Worm (Caenorhabditis elegans): ENCODE measurements around the gene srxa-14.

DNA sequence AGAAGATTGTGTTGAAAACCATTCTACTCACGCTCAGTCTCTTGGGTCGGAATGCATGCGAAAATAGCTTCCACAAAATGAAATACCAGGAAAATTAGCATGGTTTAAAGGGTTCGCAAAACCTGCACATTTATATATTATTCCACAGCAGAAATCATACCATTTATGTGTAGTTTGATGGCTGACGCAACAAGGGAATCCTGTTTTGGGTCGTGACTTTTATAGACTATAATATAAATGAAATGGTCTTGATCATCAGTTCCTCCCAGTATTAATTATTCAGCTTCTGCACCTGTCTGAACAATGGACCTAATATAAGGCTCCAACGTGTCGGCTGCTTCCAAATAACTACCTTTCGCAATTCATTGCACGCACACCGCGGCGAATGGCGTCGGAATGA is 16.3 kb upstream of the srxa-14 start, which contains the start of gene F46B3.8:
- TF ChIP-seq grh-1 (GFP tag; IDR thresholded peaks at IDR 0.05) (no peak), sptf-1 (tag; optimal IDR thresholded peaks at IDR 0.05) (no peak), nhr-76 (tag; optimal IDR thresholded peaks at IDR 0.05) (no peak), lsy-2 (tag; optimal IDR thresholded peaks at IDR 0.05) (no peak), nhr-28 (tag; optimal IDR thresholded peaks at IDR 0.05) (no peak), ces-1 (GFP tag; optimal IDR thresholded peaks at IDR 0.05) (no peak), efl-1 (optimal IDR thresholded peaks at IDR 0.05) (no peak), efl-1 (GFP tag; optimal IDR thresholded peaks at IDR 0.05 in 1 of 2) (no peak), unc-62 (GFP tag; optimal IDR thresholded peaks at IDR 0.05) (no peak)

All from whole organism, L1 larva.